Worm (Caenorhabditis elegans) whole organism, L4 larva: ENCODE data around the gene oat-1.

Source experiments
- ces-1 ChIP-seq: fragments of 150-350 bp; sonication (generic microtip); optimal IDR thresholded peaks from 4 replicates; lab custom pipeline; 2014; ENCODE audit warnings: missing biosample characterization, missing genetic modification reagents, missing genetic modification characterization
- nhr-28 ChIP-seq: fragments of 150-350 bp; optimal IDR thresholded peaks from 2 replicates; lab custom pipeline; 2014; ENCODE audit warnings: missing biosample characterization, missing genetic modification characterization
- nhr-6 ChIP-seq: fragments of 150-350 bp; optimal IDR thresholded peaks from 2 replicates; lab custom pipeline; 2014; ENCODE audit warnings: missing biosample characterization, missing genetic modification characterization
- vab-7 ChIP-seq: fragments of 200-800 bp; sonication (Bioruptor generic); IDR thresholded peaks from 2 replicates; pipeline ENCODE4 v1.3.6; 2022; ENCODE audit warnings: missing genetic modification reagents, missing genetic modification characterization, missing compliant biosample characterization

DNA sequence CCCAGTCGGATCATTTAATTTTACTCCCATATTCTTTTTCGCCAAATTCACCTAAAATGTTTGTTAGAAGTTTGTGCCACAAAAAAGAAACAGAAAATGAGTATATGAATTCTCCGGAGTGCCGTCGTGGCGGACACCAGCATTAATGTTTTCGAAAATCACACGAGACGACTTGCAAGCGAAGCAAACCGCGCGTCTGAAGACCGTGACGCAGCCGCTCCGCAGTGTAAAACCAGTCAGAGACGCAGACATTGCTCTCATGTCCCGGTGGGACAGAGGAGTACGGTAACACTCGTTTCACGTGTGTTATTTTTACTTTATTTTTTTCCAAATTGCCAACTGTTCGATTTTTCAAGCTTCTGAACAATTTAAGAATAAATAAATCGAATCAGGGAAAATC, 39.7 kb downstream of the oat-1 start, which contains the start of the genes T26A8.4 and pdtf-1:
- no peak for TF ChIP-seq ces-1
- TF ChIP-seq vab-7 (GFP tag; lab: Robert Waterston, UW): peak; percentile 74; the same call in 1 of the 2 replicates
- peak; percentile 86 for TF ChIP-seq nhr-28 (tag; lab: Kevin White, UChicago)
- TF ChIP-seq nhr-6 (tag; lab: Kevin White, UChicago): peak; percentile 99
